Fruit fly (Drosophila melanogaster): ENCODE measurements around the gene Culd.

dm6 chr3L:8374107-8374506, 18.0 kb upstream of the Culd start:
- TF ChIP-seq ttk (GFP tag; IDR thresholded peaks at IDR 0.05) (no peak), klu (GFP tag; IDR thresholded peaks at IDR 0.05) (no peak), CG15269 (tag; optimal IDR thresholded peaks at IDR 0.05) (peak; percentile 70), CG7987 (GFP tag; optimal IDR thresholded peaks at IDR 0.05) (no peak), Asciz (GFP tag; optimal IDR thresholded peaks at IDR 0.05) (no peak), Hr78 (GFP tag; optimal IDR thresholded peaks at IDR 0.05) (peak in 1 of 2 experiments; percentile 47), Six4 (GFP tag; optimal IDR thresholded peaks at IDR 0.05) (no peak)

Measured in whole organism, embryonic.